Worm (Caenorhabditis elegans): ENCODE results near the gene ipmk-1.

ipmk-1 gene

ce11 chrIV:12584146-12584545 lies 36.2 kb downstream of the ipmk-1 start (continued):
- TF ChIP-seq hlh-30 (tag; optimal IDR thresholded peaks at IDR 0.05; ENCODE audit: insufficient read depth) (peak; percentile 14), Y105C5A.15 (GFP tag; IDR thresholded peaks at IDR 0.05) (no peak), rbr-2 (tag; optimal IDR thresholded peaks at IDR 0.05) (peak; percentile 67), madf-5 (GFP tag; IDR thresholded peaks at IDR 0.05) (no peak), attf-4 (tag; optimal IDR thresholded peaks at IDR 0.05) (no peak), nhr-28 (tag; optimal IDR thresholded peaks at IDR 0.05) (no peak), zfp-3 (GFP tag; conservative IDR thresholded peaks at IDR 0.05) (no peak), T20F7.1 (GFP tag; optimal IDR thresholded peaks at IDR 0.05) (no peak), sdz-12 (GFP tag; optimal IDR thresholded peaks at IDR 0.05) (no peak), F37D6.2 (tag; optimal IDR thresholded peaks at IDR 0.05) (peak; percentile 2), daf-12 (tag; optimal IDR thresholded peaks at IDR 0.05) (no peak), php-3 (GFP tag; IDR thresholded peaks at IDR 0.05) (no peak), D1046.2 (GFP tag; IDR thresholded peaks at IDR 0.05) (no peak), hmg-1.1 (GFP tag; IDR thresholded peaks at IDR 0.05) (peak; percentile 46; the same call in 1 of the 2 replicates), ztf-7 (tag; optimal IDR thresholded peaks at IDR 0.05) (no peak), dve-1 (tag; optimal IDR thresholded peaks at IDR 0.05; ENCODE audit: insufficient read depth) (no peak), spr-3 (GFP tag; optimal IDR thresholded peaks at IDR 0.05) (no peak), jun-1 (tag; optimal IDR thresholded peaks at IDR 0.05) (no peak), R02D3.7 (tag; optimal IDR thresholded peaks at IDR 0.05) (no peak), T26A8.4 (GFP tag; IDR thresholded peaks at IDR 0.05) (no peak), unc-130 (GFP tag; optimal IDR thresholded peaks at IDR 0.05) (no peak), dmd-6 (GFP tag; IDR thresholded peaks at IDR 0.05) (no peak), hif-1 (tag; optimal IDR thresholded peaks at IDR 0.05) (no peak), set-16 (GFP tag; IDR thresholded peaks at IDR 0.05) (peak; percentile 54; the same call in 1 of the 2 replicates), ZK337.2 (GFP tag; IDR thresholded peaks at IDR 0.05) (no peak), mep-1 (tag; optimal IDR thresholded peaks at IDR 0.05) (peak; percentile 71), duxl-1 (tag; optimal IDR thresholded peaks at IDR 0.05; ENCODE audit: poor library complexity) (no peak), snpc-4 (tag; optimal IDR thresholded peaks at IDR 0.05) (no peak), ceh-62 (tag; optimal IDR thresholded peaks at IDR 0.05) (no peak), lir-3 (tag; optimal IDR thresholded peaks at IDR 0.05) (no peak), saeg-2 (GFP tag; IDR thresholded peaks at IDR 0.05) (no peak), ceh-44 (GFP tag; IDR thresholded peaks at IDR 0.05) (no peak), nhr-25 (tag; optimal IDR thresholded peaks at IDR 0.05; ENCODE audit: borderline replicate concordance, insufficient read depth) (no peak), ztf-11 (tag; optimal IDR thresholded peaks at IDR 0.05) (no peak), F49E8.2 (tag; optimal IDR thresholded peaks at IDR 0.05; ENCODE audit: borderline replicate concordance) (no peak), spr-1 (tag; optimal IDR thresholded peaks at IDR 0.05) (no peak), nhr-42 (GFP tag; IDR thresholded peaks at IDR 0.05) (no peak), zip-11 (GFP tag; IDR thresholded peaks at IDR 0.05) (no peak), mdl-1 (tag; optimal IDR thresholded peaks at IDR 0.05) (peak in 1 of 2 experiments; percentile 2), daf-16 (GFP tag; optimal IDR thresholded peaks at IDR 0.05) (no peak), daf-16 (tag; optimal IDR thresholded peaks at IDR 0.05) (no peak), unc-39 (tag; optimal IDR thresholded peaks at IDR 0.05) (no peak), lin-15B (tag; optimal IDR thresholded peaks at IDR 0.05) (no peak)

ce11 chrIV:12585966-12586365 lies 38.0 kb downstream of the ipmk-1 start, which contains the start of gene K08E7.8:
Gene K08E7.8 (minus strand): TSS chrIV:12586066.
- no peak for TF ChIP-seq madf-5 (GFP tag; IDR thresholded peaks at IDR 0.05)
